Fruit fly (Drosophila melanogaster): Measurements from ENCODE around the gene CG14304.

DNA sequence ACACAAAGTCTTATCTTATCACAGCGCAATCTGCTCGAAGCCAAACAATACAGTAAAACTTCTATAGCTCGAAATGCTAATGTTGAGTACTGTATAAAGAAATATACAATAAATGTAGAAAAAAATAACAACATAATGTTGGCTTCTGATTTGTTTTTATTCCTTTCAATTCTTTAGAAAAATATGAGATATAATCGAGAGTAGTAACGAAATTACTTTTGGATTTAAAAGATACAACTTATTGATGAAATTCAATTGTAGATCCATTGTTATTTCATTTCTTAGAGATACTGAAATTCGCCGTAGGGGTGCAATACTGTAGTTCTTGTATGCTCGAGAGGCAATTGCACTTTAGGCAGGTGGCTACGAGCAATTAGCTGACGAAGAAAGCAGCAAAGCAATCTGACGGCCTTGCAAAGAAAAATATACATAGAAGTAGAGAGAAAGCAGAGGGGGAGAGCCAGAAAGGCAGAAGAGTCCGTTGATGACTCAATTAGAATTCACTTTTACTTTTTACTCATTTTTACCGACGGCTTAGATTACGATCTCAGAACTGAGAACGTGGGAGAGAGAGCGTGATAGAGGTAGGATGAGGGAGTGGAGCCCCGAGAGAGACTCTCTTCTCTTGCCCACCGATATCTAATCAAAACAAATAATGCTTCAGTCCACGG, 49.4 kb upstream of the CG14304 start:
- TF ChIP-seq CG8478 (optimal IDR thresholded peaks at IDR 0.05) = no peak
- no peak for TF ChIP-seq EcR (GFP tag; optimal IDR thresholded peaks at IDR 0.05)
- no peak for TF ChIP-seq psq (optimal IDR thresholded peaks at IDR 0.05)
